Worm (Caenorhabditis elegans) whole organism, L1 larva: ENCODE data around the gene rpc-25.

ENCODE experiments used
- C34B4.2 ChIP-seq: sonication (generic microtip); optimal IDR thresholded peaks from 2 replicates; lab custom pipeline; 2017; ENCODE audit warnings: mild to moderate bottlenecking, missing genetic modification characterization, missing compliant biosample characterization
- F16B12.6 ChIP-seq: fragments of 150-350 bp; optimal IDR thresholded peaks from 2 replicates; lab custom pipeline; 2014; ENCODE audit warnings: missing biosample characterization, missing genetic modification characterization
- alr-1 ChIP-seq: fragments of 200-800 bp; sonication (Bioruptor generic); optimal IDR thresholded peaks from 2 replicates; lab custom pipeline; 2018; ENCODE audit warnings: borderline replicate concordance, mild to moderate bottlenecking, missing genetic modification characterization, missing compliant biosample characterization
- ama-1 ChIP-seq: fragments of 150-350 bp; optimal IDR thresholded peaks from 2 replicates; lab custom pipeline; 2014
- ceh-63 ChIP-seq: fragments of 200-800 bp; sonication (Bioruptor generic); optimal IDR thresholded peaks from 2 replicates; lab custom pipeline; 2018; ENCODE audit warnings: mild to moderate bottlenecking, missing genetic modification characterization, missing compliant biosample characterization
- ceh-88 ChIP-seq: fragments of 200-800 bp; sonication (Bioruptor generic); IDR thresholded peaks from 2 replicates; pipeline ENCODE4 v1.3.6; 2022; ENCODE audit warnings: missing genetic modification characterization, missing compliant biosample characterization
- ceh-90 ChIP-seq: sonication (generic microtip); optimal IDR thresholded peaks from 2 replicates; lab custom pipeline; 2016; ENCODE audit warnings: missing genetic modification characterization, missing compliant biosample characterization
- ces-1 ChIP-seq: fragments of 150-350 bp; optimal IDR thresholded peaks from 2 replicates; lab custom pipeline; 2014; ENCODE audit warnings: missing biosample characterization, missing genetic modification reagents, missing genetic modification characterization
- dpl-1 ChIP-seq, 3 experiments: fragments of 150-350 bp in 2 of 3; sonication (generic microtip) in 1 of 3; optimal IDR thresholded peaks; 2 replicates each; lab custom pipeline; 2014 to 2017; ENCODE audit warnings: missing biosample characterization in 3 of 3, missing genetic modification characterization in 3 of 3, missing genetic modification reagents in 3 of 3
- dsc-1 ChIP-seq: sonication (generic microtip); optimal IDR thresholded peaks from 2 replicates; lab custom pipeline; 2016; ENCODE audit warnings: mild to moderate bottlenecking, missing genetic modification characterization, missing compliant biosample characterization
- efl-1 ChIP-seq, 4 experiments: fragments of 150-350 bp; optimal IDR thresholded peaks in 3 of 4; peaks in 1 of 4; 1 replicate in 1 of 4; 2 replicates in 3 of 4; lab custom pipeline; 2014; ENCODE audit warnings: missing biosample characterization in 2 of 4, missing genetic modification characterization in 2 of 4, missing genetic modification reagents in 2 of 4
- efl-3 ChIP-seq: fragments of 200-800 bp; sonication (Bioruptor generic); optimal IDR thresholded peaks from 2 replicates; lab custom pipeline; 2018; ENCODE audit warnings: mild to moderate bottlenecking, missing genetic modification characterization, missing compliant biosample characterization
- egl-27 ChIP-seq, 2 experiments: fragments of 150-350 bp in 1 of 2; sonication (generic microtip); optimal IDR thresholded peaks; 3 replicates each; lab custom pipeline; 2017 to 2018; ENCODE audit warnings: missing biosample characterization in 2 of 2, missing genetic modification characterization in 2 of 2, missing genetic modification reagents in 2 of 2
- elt-2 ChIP-seq: sonication (generic microtip); optimal IDR thresholded peaks from 2 replicates; lab custom pipeline; 2016; ENCODE audit warnings: missing genetic modification characterization, mild to moderate bottlenecking, inconsistent platforms, missing compliant biosample characterization, missing genetic modification reagents
- fkh-10 ChIP-seq: sonication (generic microtip); optimal IDR thresholded peaks from 2 replicates; lab custom pipeline; 2017; ENCODE audit warnings: missing biosample characterization, missing genetic modification reagents, missing genetic modification characterization
- fkh-4 ChIP-seq: sonication (generic microtip); optimal IDR thresholded peaks from 2 replicates; lab custom pipeline; 2016; ENCODE audit warnings: missing compliant biosample characterization, missing genetic modification characterization, borderline replicate concordance
- fos-1 ChIP-seq: fragments of 150-350 bp; optimal IDR thresholded peaks from 2 replicates; lab custom pipeline; 2014; ENCODE audit warnings: missing biosample characterization, missing genetic modification characterization
- grh-1 ChIP-seq: fragments of 200-800 bp; sonication (Bioruptor generic); IDR thresholded peaks from 2 replicates; pipeline ENCODE4 v1.3.6; 2022; ENCODE audit warnings: missing genetic modification reagents, missing genetic modification characterization, missing compliant biosample characterization
- hpl-2 ChIP-seq: fragments of 150-350 bp; optimal IDR thresholded peaks from 2 replicates; lab custom pipeline; 2014; ENCODE audit warnings: missing biosample characterization, missing genetic modification reagents, missing genetic modification characterization
- jun-1 ChIP-seq: fragments of 150-350 bp; optimal IDR thresholded peaks from 2 replicates; lab custom pipeline; 2014; ENCODE audit warnings: missing biosample characterization, missing genetic modification reagents, missing genetic modification characterization
- lin-35 ChIP-seq, 2 experiments: fragments of 150-350 bp; optimal IDR thresholded peaks; 2 replicates each; lab custom pipeline; 2014; ENCODE audit warnings: missing biosample characterization in 2 of 2, missing genetic modification characterization in 2 of 2, missing genetic modification reagents in 2 of 2
- lir-3 ChIP-seq: sonication (generic microtip); optimal IDR thresholded peaks from 2 replicates; lab custom pipeline; 2016; ENCODE audit warnings: mild to moderate bottlenecking, missing genetic modification characterization, moderate library complexity, missing compliant biosample characterization; ENCODE audit not compliant: poor library complexity
- lsy-2 ChIP-seq, 2 experiments: fragments of 150-350 bp; optimal IDR thresholded peaks; 2 replicates each; lab custom pipeline; 2014; ENCODE audit warnings: missing biosample characterization in 2 of 2, missing genetic modification characterization in 2 of 2
- mdl-1 ChIP-seq, 2 experiments: fragments of 150-350 bp; optimal IDR thresholded peaks; 2 replicates each; lab custom pipeline; 2014 to 2017; ENCODE audit warnings: missing biosample characterization in 2 of 2, missing genetic modification characterization in 2 of 2, inconsistent platforms in 1 of 2
- mef-2 ChIP-seq: fragments of 150-350 bp; optimal IDR thresholded peaks from 2 replicates; lab custom pipeline; 2014; ENCODE audit warnings: missing biosample characterization, missing genetic modification characterization
- mep-1 ChIP-seq: fragments of 150-350 bp; optimal IDR thresholded peaks from 2 replicates; lab custom pipeline; 2014; ENCODE audit warnings: missing biosample characterization, missing genetic modification characterization
- nhr-19 ChIP-seq: fragments of 200-800 bp; sonication (Bioruptor generic); conservative IDR thresholded peaks from 2 replicates; pipeline ENCODE4 v1.3.6; 2022; ENCODE audit warnings: missing genetic modification characterization, missing compliant biosample characterization
- nhr-237 ChIP-seq: fragments of 150-350 bp; optimal IDR thresholded peaks from 2 replicates; lab custom pipeline; 2014; ENCODE audit warnings: missing biosample characterization, missing genetic modification characterization
- nhr-71 ChIP-seq: sonication (generic microtip); optimal IDR thresholded peaks from 2 replicates; lab custom pipeline; 2016; ENCODE audit warnings: mild to moderate bottlenecking, missing genetic modification characterization, moderate library complexity, missing compliant biosample characterization
- nhr-76 ChIP-seq: sonication (generic microtip); optimal IDR thresholded peaks from 2 replicates; lab custom pipeline; 2017; ENCODE audit warnings: missing biosample characterization, missing genetic modification characterization
- nhr-77 ChIP-seq: fragments of 150-350 bp; optimal IDR thresholded peaks from 2 replicates; lab custom pipeline; 2014; ENCODE audit warnings: missing biosample characterization, missing genetic modification characterization
- nhr-84 ChIP-seq: sonication (generic microtip); optimal IDR thresholded peaks from 2 replicates; lab custom pipeline; 2017; ENCODE audit warnings: missing biosample characterization, missing genetic modification characterization
- nhr-90 ChIP-seq: sonication (generic microtip); optimal IDR thresholded peaks from 2 replicates; lab custom pipeline; 2016; ENCODE audit warnings: mild to moderate bottlenecking, missing genetic modification characterization, missing compliant biosample characterization; ENCODE audit not compliant: poor library complexity
- pag-3 ChIP-seq: sonication (generic microtip); optimal IDR thresholded peaks from 2 replicates; lab custom pipeline; 2017; ENCODE audit warnings: missing genetic modification characterization, mild to moderate bottlenecking, missing compliant biosample characterization, antibody characterized with exemption, borderline replicate concordance; ENCODE audit not compliant: insufficient read depth
- skn-1 ChIP-seq: fragments of 150-350 bp; optimal IDR thresholded peaks from 2 replicates; lab custom pipeline; 2014; ENCODE audit warnings: missing biosample characterization, missing genetic modification characterization
- snu-23 ChIP-seq: sonication (generic microtip); optimal IDR thresholded peaks from 2 replicates; lab custom pipeline; 2016; ENCODE audit warnings: missing genetic modification characterization, missing compliant biosample characterization
- sox-4 ChIP-seq: sonication (generic microtip); optimal IDR thresholded peaks from 2 replicates; lab custom pipeline; 2016; ENCODE audit warnings: missing genetic modification characterization, missing compliant biosample characterization
- sptf-1 ChIP-seq: fragments of 150-350 bp; optimal IDR thresholded peaks from 2 replicates; lab custom pipeline; 2014; ENCODE audit warnings: missing biosample characterization, missing genetic modification characterization
- swsn-7 ChIP-seq: sonication (generic microtip); optimal IDR thresholded peaks from 2 replicates; lab custom pipeline; 2016; ENCODE audit warnings: missing genetic modification characterization, missing compliant biosample characterization
- tbx-2 ChIP-seq: sonication (generic microtip); optimal IDR thresholded peaks from 2 replicates; lab custom pipeline; 2016; ENCODE audit warnings: missing genetic modification characterization, missing compliant biosample characterization
- tlp-1 ChIP-seq: fragments of 150-350 bp; optimal IDR thresholded peaks from 2 replicates; lab custom pipeline; 2014; ENCODE audit warnings: missing biosample characterization, missing genetic modification characterization
- unc-130 ChIP-seq: fragments of 150-350 bp; optimal IDR thresholded peaks from 2 replicates; lab custom pipeline; 2017; ENCODE audit warnings: missing biosample characterization, missing genetic modification characterization, inconsistent platforms
- unc-30 ChIP-seq: sonication (generic microtip); optimal IDR thresholded peaks from 2 replicates; lab custom pipeline; 2017; ENCODE audit warnings: missing biosample characterization, missing genetic modification characterization
- unc-62 ChIP-seq: fragments of 150-350 bp; optimal IDR thresholded peaks from 2 replicates; lab custom pipeline; 2014; ENCODE audit warnings: missing biosample characterization, missing genetic modification reagents, missing genetic modification characterization
- unc-98 ChIP-seq: fragments of 200-800 bp; sonication (Bioruptor generic); IDR thresholded peaks from 2 replicates; pipeline ENCODE4 v1.3.6; 2022; ENCODE audit warnings: missing genetic modification characterization, missing compliant biosample characterization
- vab-15 ChIP-seq: sonication (generic microtip); optimal IDR thresholded peaks from 2 replicates; lab custom pipeline; 2017; ENCODE audit warnings: missing genotype, mild to moderate bottlenecking, missing genetic modification characterization, missing compliant biosample characterization

Gene rpc-25

DNA sequence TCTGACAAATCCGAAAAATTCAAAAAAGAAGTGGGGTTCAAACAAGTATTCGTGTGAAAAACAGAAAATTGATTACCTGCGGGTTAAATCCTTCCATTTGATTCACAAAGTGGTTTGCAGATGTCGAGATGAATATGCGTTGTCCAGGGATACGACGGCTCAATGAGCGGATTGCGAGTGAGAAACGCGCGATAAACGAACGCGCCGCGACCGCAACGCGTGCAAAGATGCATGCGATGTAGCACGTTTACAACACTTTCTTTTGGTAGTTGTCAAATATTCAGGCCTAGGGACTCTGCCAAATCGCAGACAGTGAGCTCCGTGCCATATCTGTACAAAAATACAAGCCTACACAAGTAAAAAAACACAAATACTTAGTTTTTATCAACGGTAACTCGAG lies 32.3 kb upstream of the rpc-25 start, which contains the start of gene fubl-1 (continued):
- no peak for TF ChIP-seq ces-1 (GFP tag; lab: Kevin White, UChicago)
- TF ChIP-seq unc-130 (tag; lab: Kevin White, UChicago), result no peak
- no peak for TF ChIP-seq mef-2 (tag; lab: Kevin White, UChicago)
- TF ChIP-seq nhr-71 (tag; lab: Kevin White, UChicago), result peak; percentile 24
- no peak for TF ChIP-seq alr-1
- TF ChIP-seq pag-3 (tag; lab: Kevin White, UChicago), result no peak
- TF ChIP-seq lir-3, result no peak
- TF ChIP-seq vab-15 (tag; lab: Kevin White, UChicago), result no peak
- TF ChIP-seq snu-23, result peak; percentile 18
- TF ChIP-seq ceh-88 (GFP tag; lab: Robert Waterston, UW), result no peak
- no peak for TF ChIP-seq nhr-237
- TF ChIP-seq ceh-90, result no peak
- no peak for TF ChIP-seq fkh-4
- TF ChIP-seq unc-62 (GFP tag; lab: Kevin White, UChicago), result no peak
- no peak for TF ChIP-seq ama-1 (lab: Kevin White, UChicago)
- TF ChIP-seq tlp-1 (tag; lab: Kevin White, UChicago), result no peak
- TF ChIP-seq egl-27 (tag; optimal IDR thresholded peaks at IDR 0.05; lab: Kevin White, UChicago), result no peak
- TF ChIP-seq lin-35 (GFP tag; optimal IDR thresholded peaks at IDR 0.05; lab: Kevin White, UChicago), result peak; percentile 50 to 64
- TF ChIP-seq nhr-90 (tag; lab: Kevin White, UChicago), result no peak
- no peak for TF ChIP-seq unc-30 (tag; lab: Kevin White, UChicago)
- TF ChIP-seq efl-3, result no peak
- TF ChIP-seq dpl-1 (GFP tag; optimal IDR thresholded peaks at IDR 0.05; lab: Kevin White, UChicago), result peak in 2 of 3 experiments; percentile 41 to 62
- no peak for TF ChIP-seq fkh-10 (GFP tag; lab: Kevin White, UChicago)
- no peak for TF ChIP-seq elt-2 (tag; lab: Kevin White, UChicago)
- no peak for TF ChIP-seq swsn-7 (tag; lab: Kevin White, UChicago)
- no peak for TF ChIP-seq hpl-2
- no peak for TF ChIP-seq nhr-19 (GFP tag; lab: Robert Waterston, UW)
- TF ChIP-seq nhr-84 (tag; lab: Kevin White, UChicago), result no peak
- no peak for TF ChIP-seq mdl-1 (tag; optimal IDR thresholded peaks at IDR 0.05; lab: Kevin White, UChicago)
- no peak for TF ChIP-seq ceh-63 (GFP tag; lab: Kevin White, UChicago)
- no peak for TF ChIP-seq sox-4 (tag; lab: Kevin White, UChicago)
- no peak for TF ChIP-seq grh-1
- TF ChIP-seq tbx-2 (tag; lab: Kevin White, UChicago), result no peak
- peak; percentile 28 for TF ChIP-seq skn-1 (tag; lab: Kevin White, UChicago)
- no peak for TF ChIP-seq nhr-76 (tag; lab: Kevin White, UChicago)
- TF ChIP-seq fos-1 (tag; lab: Kevin White, UChicago), result no peak
- TF ChIP-seq dsc-1 (tag; lab: Kevin White, UChicago), result peak; percentile 25
- no peak for TF ChIP-seq C34B4.2 (tag; lab: Kevin White, UChicago)
- no peak for TF ChIP-seq jun-1 (tag; lab: Kevin White, UChicago)
- TF ChIP-seq efl-1 (optimal IDR thresholded peaks at IDR 0.05; lab: Kevin White, UChicago), result peak; percentile 37 to 42
- peak in 1 of 2 experiments; percentile 27 for TF ChIP-seq efl-1 (GFP tag; optimal IDR thresholded peaks at IDR 0.05 in 1 of 2; lab: Kevin White, UChicago)
- TF ChIP-seq F16B12.6 (tag; lab: Kevin White, UChicago), result no peak
- TF ChIP-seq mep-1 (tag; lab: Kevin White, UChicago), result no peak
- TF ChIP-seq unc-98 (GFP tag; lab: Robert Waterston, UW), result no peak
- TF ChIP-seq nhr-77 (tag; lab: Kevin White, UChicago), result no peak
- TF ChIP-seq sptf-1, result no peak
- peak; percentile 9 to 58 for TF ChIP-seq lsy-2 (tag; optimal IDR thresholded peaks at IDR 0.05; lab: Kevin White, UChicago)
